Worm (Caenorhabditis elegans) whole organism, midembryonic: ENCODE data around the gene srxa-5.

Source experiments
- T22C8.4 ChIP-seq: fragments of 200-800 bp; sonication (Bioruptor generic); IDR thresholded peaks from 2 replicates; pipeline ENCODE4 v1.3.6; 2022; ENCODE audit warnings: missing genetic modification characterization, missing compliant biosample characterization
- cog-1 ChIP-seq: sonication (generic microtip); optimal IDR thresholded peaks from 2 replicates; lab custom pipeline; 2016; ENCODE audit warnings: missing genetic modification characterization, missing compliant biosample characterization
- flt-1 ChIP-seq: fragments of 200-800 bp; sonication (Bioruptor generic); IDR thresholded peaks from 2 replicates; pipeline ENCODE4 v1.3.6; 2022; ENCODE audit warnings: missing genetic modification characterization, missing compliant biosample characterization
- klf-2 ChIP-seq: fragments of 200-800 bp; sonication (Bioruptor generic); conservative IDR thresholded peaks from 2 replicates; pipeline ENCODE4 v1.3.6; 2022; ENCODE audit warnings: missing genetic modification reagents, missing genetic modification characterization, missing compliant biosample characterization
- med-1 ChIP-seq: sonication (generic microtip); optimal IDR thresholded peaks from 2 replicates; lab custom pipeline; 2017; ENCODE audit warnings: missing genetic modification characterization, mild to moderate bottlenecking, missing compliant biosample characterization, antibody characterized with exemption, missing genetic modification reagents; ENCODE audit not compliant: insufficient read depth
- ref-1 ChIP-seq: fragments of 200-800 bp; sonication (Bioruptor generic); conservative IDR thresholded peaks from 2 replicates; pipeline ENCODE4 v1.3.6; 2022; ENCODE audit warnings: missing genetic modification reagents, missing genetic modification characterization, missing compliant biosample characterization
- tab-1 ChIP-seq: fragments of 200-800 bp; sonication (Bioruptor generic); IDR thresholded peaks from 2 replicates; pipeline ENCODE4 v1.3.6; 2022; ENCODE audit warnings: missing genetic modification characterization, missing compliant biosample characterization
- ztf-23 ChIP-seq: fragments of 200-800 bp; sonication (Bioruptor generic); IDR thresholded peaks from 2 replicates; pipeline ENCODE4 v1.3.6; 2022; ENCODE audit warnings: missing genetic modification reagents, missing genetic modification characterization, missing compliant biosample characterization
- ztf-29 ChIP-seq: fragments of 200-800 bp; sonication (Bioruptor generic); IDR thresholded peaks from 2 replicates; pipeline ENCODE4 v1.3.6; 2022; ENCODE audit warnings: missing genetic modification reagents, missing genetic modification characterization, missing compliant biosample characterization

The srxa-5 gene

ce11 chrIII:6532647-6533046 lies at the start of gene srxa-5:
Gene srxa-5 (plus strand): TSS chrIII:6532947.
- TF ChIP-seq ref-1 (GFP tag; lab: Robert Waterston, UW) (no peak), tab-1 (no peak), med-1 (GFP tag; lab: Kevin White, UChicago) (no peak), cog-1 (tag; lab: Kevin White, UChicago) (no peak), klf-2 (GFP tag; lab: Robert Waterston, UW) (no peak), ztf-23 (no peak), flt-1 (GFP tag; lab: Robert Waterston, UW) (no peak), ztf-29 (no peak), T22C8.4 (no peak)

ce11 chrIII:6488916-6489315 lies 43.8 kb upstream of the srxa-5 start:
- no peak for TF ChIP-seq ref-1 (GFP tag; lab: Robert Waterston, UW)
- TF ChIP-seq ztf-29: no peak
- TF ChIP-seq cog-1 (tag; lab: Kevin White, UChicago): no peak
- TF ChIP-seq ztf-23: no peak
- no peak for TF ChIP-seq klf-2 (GFP tag; lab: Robert Waterston, UW)
- TF ChIP-seq med-1 (GFP tag; lab: Kevin White, UChicago): no peak
- TF ChIP-seq tab-1: no peak
- TF ChIP-seq flt-1 (GFP tag; lab: Robert Waterston, UW): no peak
- no peak for TF ChIP-seq T22C8.4

ce11 chrIII:6489493-6489892 lies 43.3 kb upstream of the srxa-5 start, which contains the start of gene rpt-3:
Gene rpt-3 (plus strand): TSS chrIII:6489793.
- no peak for TF ChIP-seq tab-1
- TF ChIP-seq ref-1 (GFP tag; lab: Robert Waterston, UW): no peak

- TF ChIP-seq cog-1 (tag; lab: Kevin White, UChicago): no peak
- no peak for TF ChIP-seq ref-1 (GFP tag; lab: Robert Waterston, UW)
- TF ChIP-seq flt-1 (GFP tag; lab: Robert Waterston, UW): no peak
- TF ChIP-seq ztf-29: no peak
- TF ChIP-seq ztf-23: no peak
- TF ChIP-seq klf-2 (GFP tag; lab: Robert Waterston, UW): no peak
- TF ChIP-seq med-1 (GFP tag; lab: Kevin White, UChicago): no peak
- no peak for TF ChIP-seq T22C8.4
- TF ChIP-seq tab-1: no peak
These were observed 41.8 kb upstream of the srxa-5 start for ce11 chrIII:6490989-6491388.

- TF ChIP-seq tab-1 (no peak), T22C8.4 (no peak), klf-2 (GFP tag; lab: Robert Waterston, UW) (no peak), ref-1 (GFP tag; lab: Robert Waterston, UW) (no peak), med-1 (GFP tag; lab: Kevin White, UChicago) (no peak), cog-1 (tag; lab: Kevin White, UChicago) (no peak), ztf-23 (no peak), flt-1 (GFP tag; lab: Robert Waterston, UW) (no peak), ztf-29 (no peak)
These were observed 39.9 kb upstream of the srxa-5 start, which contains the start of gene srb-11 for ce11 chrIII:6492807-6493206. Gene srb-11 (minus strand): TSS chrIII:6492907.

- TF ChIP-seq tab-1 (no peak), ztf-23 (no peak), med-1 (GFP tag; lab: Kevin White, UChicago) (no peak), T22C8.4 (no peak), klf-2 (GFP tag; lab: Robert Waterston, UW) (no peak), ztf-29 (no peak), ref-1 (GFP tag; lab: Robert Waterston, UW) (no peak), flt-1 (GFP tag; lab: Robert Waterston, UW) (no peak), cog-1 (tag; lab: Kevin White, UChicago) (no peak)
These were observed 37.5 kb upstream of the srxa-5 start, which contains the start of gene F23F12.13 for ce11 chrIII:6495191-6495723. Gene F23F12.13 (plus strand): TSS chrIII:6495673.

- no peak for TF ChIP-seq klf-2 (GFP tag; lab: Robert Waterston, UW)
- TF ChIP-seq ztf-29: no peak
- TF ChIP-seq tab-1: no peak
- TF ChIP-seq ztf-23: no peak
- no peak for TF ChIP-seq T22C8.4
These were observed 34.6 kb upstream of the srxa-5 start, which contains the start of gene sdz-15 for ce11 chrIII:6498176-6498575. Gene sdz-15 (plus strand): TSS chrIII:6498476.

ce11 chrIII:6499102-6499501 lies 33.6 kb upstream of the srxa-5 start:
- TF ChIP-seq ztf-23: no peak
- TF ChIP-seq flt-1 (GFP tag; lab: Robert Waterston, UW): no peak
- TF ChIP-seq ref-1 (GFP tag; lab: Robert Waterston, UW): no peak
- TF ChIP-seq T22C8.4: no peak
- no peak for TF ChIP-seq tab-1
- TF ChIP-seq klf-2 (GFP tag; lab: Robert Waterston, UW): no peak
- TF ChIP-seq cog-1 (tag; lab: Kevin White, UChicago): no peak
- TF ChIP-seq ztf-29: no peak
- no peak for TF ChIP-seq med-1 (GFP tag; lab: Kevin White, UChicago)

- TF ChIP-seq cog-1 (tag; lab: Kevin White, UChicago): no peak
- TF ChIP-seq ztf-29: no peak
- TF ChIP-seq flt-1 (GFP tag; lab: Robert Waterston, UW): no peak
- TF ChIP-seq ztf-23: no peak
- no peak for TF ChIP-seq ref-1 (GFP tag; lab: Robert Waterston, UW)
- no peak for TF ChIP-seq tab-1
These were observed 32.6 kb upstream of the srxa-5 start, which contains the start of gene F23F12.3 for ce11 chrIII:6500032-6500564. Gene F23F12.3 (plus strand): TSS chrIII:6500514.

ce11 chrIII:6507832-6508231 lies 24.9 kb upstream of the srxa-5 start, which contains the start of gene F23F12.12:
Gene F23F12.12 (plus strand): TSS chrIII:6508132.
- TF ChIP-seq med-1 (GFP tag; lab: Kevin White, UChicago) (no peak), cog-1 (tag; lab: Kevin White, UChicago) (no peak), flt-1 (GFP tag; lab: Robert Waterston, UW) (no peak), klf-2 (GFP tag; lab: Robert Waterston, UW) (no peak), tab-1 (no peak), ref-1 (GFP tag; lab: Robert Waterston, UW) (no peak), T22C8.4 (no peak), ztf-29 (no peak), ztf-23 (no peak)
